Worm (Caenorhabditis elegans) whole organism, L4 larva: ENCODE measurements around the gene fipr-8.

Experiments
- ZK337.2 ChIP-seq: fragments of 200-800 bp; sonication (Bioruptor generic); IDR thresholded peaks from 2 replicates; pipeline ENCODE4 v1.3.6; 2022; ENCODE audit warnings: missing genetic modification reagents, missing genetic modification characterization, missing compliant biosample characterization
- aha-1 ChIP-seq: fragments of 150-350 bp; peaks from one replicate; lab custom pipeline; 2014; ENCODE audit warnings: missing biosample characterization, missing genetic modification characterization
- spr-3 ChIP-seq: fragments of 200-800 bp; sonication (Bioruptor generic); optimal IDR thresholded peaks from 2 replicates; lab custom pipeline; 2018; ENCODE audit warnings: mild to moderate bottlenecking, missing genetic modification characterization, missing compliant biosample characterization
- ztf-7 ChIP-seq: fragments of 150-350 bp; optimal IDR thresholded peaks from 2 replicates; lab custom pipeline; 2014; ENCODE audit warnings: missing biosample characterization, missing genetic modification characterization

ce11 chrV:10275619-10276018 is 35.9 kb upstream of the fipr-8 start, which contains the start of gene Y22F5A.11:
- TF ChIP-seq spr-3 (GFP tag; lab: Kevin White, UChicago) = no peak
- no peak for TF ChIP-seq aha-1 (tag; lab: Kevin White, UChicago)
- no peak for TF ChIP-seq ZK337.2 (GFP tag; lab: Robert Waterston, UW)
- TF ChIP-seq ztf-7 = no peak
